Fruit fly (Drosophila melanogaster) whole organism, embryonic: ENCODE measurements around the gene MED19.

Source experiments
- Adf1 ChIP-seq: fragments of 200-800 bp; sonication (Bioruptor generic); IDR thresholded peaks from 2 replicates; pipeline ENCODE4 v1.3.6; 2022; ENCODE audit warnings: missing biosample characterization, missing genetic modification characterization
- Atf3 ChIP-seq: fragments of 200-800 bp; sonication (Bioruptor generic); optimal IDR thresholded peaks from 3 replicates; lab custom pipeline; 2016; ENCODE audit warnings: missing biosample characterization, missing genetic modification characterization
- Bteb2 ChIP-seq: fragments of 200-800 bp; sonication (Bioruptor generic); optimal IDR thresholded peaks from 2 replicates; lab custom pipeline; 2016; ENCODE audit warnings: missing biosample characterization, missing genetic modification characterization
- CG10267 ChIP-seq: fragments of 200-800 bp; sonication (Bioruptor generic); optimal IDR thresholded peaks from 2 replicates; lab custom pipeline; 2018; ENCODE audit warnings: missing biosample characterization, mild to moderate bottlenecking, missing genetic modification characterization, moderate library complexity
- CG10321 ChIP-seq: fragments of 200-800 bp; sonication (Bioruptor generic); IDR thresholded peaks from 2 replicates; pipeline ENCODE4 v1.3.6; 2022; ENCODE audit warnings: missing biosample characterization, missing genetic modification characterization
- CG11723 ChIP-seq: fragments of 200-800 bp; sonication (Bioruptor generic); optimal IDR thresholded peaks from 2 replicates; lab custom pipeline; 2017; ENCODE audit warnings: missing biosample characterization, mild to moderate bottlenecking, missing genetic modification characterization
- CG14050 ChIP-seq: fragments of 200-800 bp; sonication (Bioruptor generic); IDR thresholded peaks from 3 replicates; pipeline ENCODE4 v1.3.6; 2022; ENCODE audit warnings: missing biosample characterization, missing genetic modification characterization
- CG14860 ChIP-seq: fragments of 200-800 bp; sonication (Bioruptor generic); IDR thresholded peaks from 3 replicates; pipeline ENCODE4 v1.3.6; 2022; ENCODE audit warnings: missing biosample characterization, missing genetic modification characterization; ENCODE audit not compliant: partially characterized antibody
- CG17328 ChIP-seq: fragments of 200-800 bp; sonication (Bioruptor generic); IDR thresholded peaks from 2 replicates; pipeline ENCODE4 v1.3.6; 2022; ENCODE audit warnings: missing biosample characterization, missing genetic modification characterization
- CG17568 ChIP-seq: fragments of 200-800 bp; sonication (Bioruptor generic); optimal IDR thresholded peaks from 2 replicates; lab custom pipeline; 2018; ENCODE audit warnings: missing biosample characterization, mild to moderate bottlenecking, missing genetic modification characterization, moderate library complexity
- CG18011 ChIP-seq: fragments of 200-800 bp; sonication (Bioruptor generic); optimal IDR thresholded peaks from 2 replicates; lab custom pipeline; 2017; ENCODE audit warnings: missing biosample characterization, missing genetic modification characterization, mild to moderate bottlenecking, moderate library complexity, missing genotype
- CG18599 ChIP-seq: fragments of 200-800 bp; sonication (Bioruptor generic); optimal IDR thresholded peaks from 3 replicates; lab custom pipeline; 2017; ENCODE audit warnings: missing biosample characterization, missing genetic modification characterization, mild to moderate bottlenecking, moderate library complexity, missing genetic modification reagents
- CG2120 ChIP-seq: fragments of 200-800 bp; sonication (Bioruptor generic); optimal IDR thresholded peaks from 3 replicates; lab custom pipeline; 2016; ENCODE audit warnings: missing biosample characterization, missing genetic modification characterization
- CG7963 ChIP-seq: fragments of 200-800 bp; sonication (Bioruptor generic); IDR thresholded peaks from 3 replicates; pipeline ENCODE4 v1.3.6; 2022; ENCODE audit warnings: missing biosample characterization, missing genetic modification characterization; ENCODE audit not compliant: partially characterized antibody
- CG8388 ChIP-seq: fragments of 200-800 bp; sonication (Bioruptor generic); optimal IDR thresholded peaks from 2 replicates; lab custom pipeline; 2019; ENCODE audit warnings: missing biosample characterization, mild to moderate bottlenecking, missing genetic modification characterization, moderate library complexity
- CG9609 ChIP-seq: fragments of 200-800 bp; sonication (Bioruptor generic); optimal IDR thresholded peaks from 3 replicates; lab custom pipeline; 2016; ENCODE audit warnings: missing biosample characterization, missing genetic modification characterization
- CG9797 ChIP-seq: fragments of 200-800 bp; sonication (Bioruptor generic); optimal IDR thresholded peaks from 3 replicates; lab custom pipeline; 2018; ENCODE audit warnings: missing biosample characterization, mild to moderate bottlenecking, missing genetic modification characterization
- CG9932 ChIP-seq: fragments of 200-800 bp; sonication (Bioruptor generic); IDR thresholded peaks from 2 replicates; pipeline ENCODE4 v1.3.6; 2022; ENCODE audit warnings: missing biosample characterization, missing genetic modification characterization
- Drgx ChIP-seq: fragments of 200-800 bp; sonication (Bioruptor generic); IDR thresholded peaks from 2 replicates; pipeline ENCODE4 v1.3.6; 2022; ENCODE audit warnings: missing biosample characterization, missing genetic modification characterization
- E2f1 ChIP-seq: fragments of 200-800 bp; sonication (Bioruptor generic); IDR thresholded peaks from 2 replicates; pipeline ENCODE4 v1.3.6; 2022; ENCODE audit warnings: missing biosample characterization, missing genetic modification characterization
- E2f2 ChIP-seq: fragments of 200-800 bp; sonication (Bioruptor generic); IDR thresholded peaks from 2 replicates; pipeline ENCODE4 v1.3.6; 2022; ENCODE audit warnings: missing biosample characterization, missing genetic modification characterization
- Jarid2 ChIP-seq: fragments of 200-800 bp; sonication (Bioruptor generic); optimal IDR thresholded peaks from 3 replicates; lab custom pipeline; 2017; ENCODE audit warnings: mild to moderate bottlenecking, missing biosample characterization, missing genetic modification reagents, missing genetic modification characterization
- MBD-R2 ChIP-seq: fragments of 200-800 bp; sonication (Bioruptor generic); IDR thresholded peaks from 2 replicates; pipeline ENCODE4 v1.3.6; 2022; ENCODE audit warnings: missing biosample characterization, missing genetic modification characterization
- MTF-1 ChIP-seq: fragments of 200-800 bp; sonication (Bioruptor generic); optimal IDR thresholded peaks from 2 replicates; lab custom pipeline; 2018; ENCODE audit warnings: missing biosample characterization, mild to moderate bottlenecking, missing genetic modification characterization, borderline replicate concordance
- NfI ChIP-seq: fragments of 200-800 bp; sonication (Bioruptor generic); optimal IDR thresholded peaks from 3 replicates; lab custom pipeline; 2018; ENCODE audit warnings: missing biosample characterization, mild to moderate bottlenecking, missing genetic modification characterization, moderate library complexity
- PHDP ChIP-seq: fragments of 200-800 bp; sonication (Bioruptor generic); optimal IDR thresholded peaks from 3 replicates; lab custom pipeline; 2018; ENCODE audit warnings: missing biosample characterization, mild to moderate bottlenecking, missing genetic modification characterization, moderate library complexity
- Sry-β ChIP-seq: fragments of 200-800 bp; sonication (Bioruptor generic); optimal IDR thresholded peaks from 2 replicates; lab custom pipeline; 2018; ENCODE audit warnings: missing biosample characterization, mild to moderate bottlenecking, missing genetic modification characterization, moderate library complexity
- Ssrp ChIP-seq: fragments of 200-800 bp; sonication (Bioruptor generic); optimal IDR thresholded peaks from 2 replicates; lab custom pipeline; 2018; ENCODE audit warnings: missing biosample characterization, mild to moderate bottlenecking, missing genetic modification characterization, moderate library complexity
- Tbp ChIP-seq: fragments of >200 bp; optimal IDR thresholded peaks from 2 replicates; lab custom pipeline; 2018; ENCODE audit warnings: missing biosample characterization, missing genetic modification characterization
- Trl ChIP-seq, 3 experiments: fragments of >200 bp in 2 of 3; fragments of 200-800 bp in 1 of 3; sonication (Bioruptor generic) in 1 of 3; optimal IDR thresholded peaks; 2 replicates in 1 of 3; 3 replicates in 2 of 3; lab custom pipeline; 2016 to 2017; ENCODE audit warnings: missing biosample characterization in 1 of 3, missing genetic modification characterization in 1 of 3
- ato ChIP-seq: fragments of 200-800 bp; sonication (Bioruptor generic); IDR thresholded peaks from 2 replicates; pipeline ENCODE4 v1.3.6; 2022; ENCODE audit warnings: missing biosample characterization, missing genetic modification characterization; ENCODE audit not compliant: partially characterized antibody
- caup ChIP-seq: fragments of 200-800 bp; sonication (Bioruptor generic); optimal IDR thresholded peaks from 3 replicates; lab custom pipeline; 2017; ENCODE audit warnings: missing biosample characterization, mild to moderate bottlenecking, missing genetic modification characterization, moderate library complexity; ENCODE audit not compliant: severe bottlenecking
- chm ChIP-seq: fragments of 200-800 bp; sonication (Bioruptor generic); IDR thresholded peaks from 2 replicates; pipeline ENCODE4 v1.3.6; 2022; ENCODE audit warnings: missing biosample characterization, missing genetic modification characterization
- crp ChIP-seq, 2 experiments: fragments of 200-800 bp; sonication (Bioruptor generic); optimal IDR thresholded peaks; 2 replicates in 1 of 2; 3 replicates in 1 of 2; lab custom pipeline; 2017; ENCODE audit warnings: missing biosample characterization in 2 of 2, missing genetic modification characterization in 2 of 2, mild to moderate bottlenecking in 1 of 2, moderate library complexity in 1 of 2
- danr ChIP-seq: fragments of 200-800 bp; sonication (Bioruptor generic); IDR thresholded peaks from 2 replicates; pipeline ENCODE4 v1.3.6; 2022; ENCODE audit warnings: missing biosample characterization, missing genetic modification characterization
- gfzf ChIP-seq: fragments of 200-800 bp; sonication (Bioruptor generic); optimal IDR thresholded peaks from 2 replicates; lab custom pipeline; 2016; ENCODE audit warnings: missing biosample characterization, mild to moderate bottlenecking, missing genetic modification characterization, moderate library complexity
- grau ChIP-seq: fragments of 200-800 bp; optimal IDR thresholded peaks from 3 replicates; lab custom pipeline; 2019; ENCODE audit warnings: missing biosample characterization, mild to moderate bottlenecking, missing genetic modification characterization, moderate library complexity
- ken ChIP-seq: fragments of 200-800 bp; sonication (Bioruptor generic); IDR thresholded peaks from 3 replicates; pipeline ENCODE4 v1.3.6; 2022; ENCODE audit warnings: missing biosample characterization, missing genetic modification characterization
- nau ChIP-seq: fragments of 200-800 bp; sonication (Bioruptor generic); optimal IDR thresholded peaks from 3 replicates; lab custom pipeline; 2017; ENCODE audit warnings: missing biosample characterization, mild to moderate bottlenecking, missing genetic modification characterization, missing genetic modification reagents
- peb ChIP-seq: fragments of 200-800 bp; sonication (Bioruptor generic); IDR thresholded peaks from 2 replicates; pipeline ENCODE4 v1.3.6; 2022; ENCODE audit warnings: missing biosample characterization, missing genetic modification characterization
- pum ChIP-seq: fragments of 200-800 bp; sonication (Bioruptor generic); optimal IDR thresholded peaks from 2 replicates; lab custom pipeline; 2016; ENCODE audit warnings: missing biosample characterization, missing genetic modification characterization
- run ChIP-seq: fragments of 200-800 bp; sonication (Bioruptor generic); optimal IDR thresholded peaks from 3 replicates; lab custom pipeline; 2018; ENCODE audit warnings: missing biosample characterization, mild to moderate bottlenecking, missing genetic modification characterization
- sc ChIP-seq, 3 experiments: fragments of >200 bp in 2 of 3; fragments of 200-800 bp in 1 of 3; sonication (Bioruptor generic) in 1 of 3; optimal IDR thresholded peaks; 2 replicates in 2 of 3; 3 replicates in 1 of 3; lab custom pipeline; 2017; ENCODE audit warnings: mild to moderate bottlenecking in 1 of 3, missing biosample characterization in 1 of 3, missing genetic modification characterization in 1 of 3, missing genetic modification reagents in 1 of 3
- slou ChIP-seq: fragments of 200-800 bp; sonication (Bioruptor generic); optimal IDR thresholded peaks from 3 replicates; lab custom pipeline; 2016; ENCODE audit warnings: missing biosample characterization, missing genetic modification characterization
- sug ChIP-seq: fragments of 200-800 bp; optimal IDR thresholded peaks from 2 replicates; lab custom pipeline; 2019; ENCODE audit warnings: missing biosample characterization, mild to moderate bottlenecking, missing genetic modification characterization, moderate library complexity
- usp ChIP-seq: fragments of >200 bp; optimal IDR thresholded peaks from 2 replicates; lab custom pipeline; 2017; ENCODE audit warnings: missing biosample characterization, missing genetic modification characterization
- vnd ChIP-seq: fragments of 200-800 bp; sonication (Bioruptor generic); IDR thresholded peaks from 3 replicates; pipeline ENCODE4 v1.3.6; 2022; ENCODE audit warnings: missing biosample characterization, missing genetic modification characterization; ENCODE audit not compliant: partially characterized antibody
- wek ChIP-seq: fragments of 200-800 bp; sonication (Bioruptor generic); optimal IDR thresholded peaks from 3 replicates; lab custom pipeline; 2018; ENCODE audit warnings: missing biosample characterization, mild to moderate bottlenecking, missing genetic modification characterization, moderate library complexity

The MED19 gene

dm6 chr3L:17842892-17843703 is 3.2 kb downstream of the MED19 start, which contains the start of gene CG5567 (continued):
- TF ChIP-seq CG9609 (GFP tag; lab: Kevin White, UChicago) (no peak), CG2120 (peak; percentile 58), CG7963 (no peak), peb (GFP tag; lab: Robert Waterston, UW) (no peak), CG17328 (GFP tag; lab: Robert Waterston, UW) (no peak), Jarid2 (GFP tag; lab: Kevin White, UChicago) (no peak), MTF-1 (GFP tag; lab: Kevin White, UChicago) (no peak), NfI (no peak), CG10321 (GFP tag; lab: Robert Waterston, UW) (no peak), grau (tag; lab: Kevin White, UChicago) (peak; percentile 28), danr (GFP tag; lab: Robert Waterston, UW) (no peak), crp (GFP tag; optimal IDR thresholded peaks at IDR 0.05; lab: Kevin White, UChicago) (peak in 1 of 2 experiments; percentile 77), pum (GFP tag; lab: Kevin White, UChicago) (no peak), sc (optimal IDR thresholded peaks at IDR 0.05; lab: Kevin White, UChicago) (no peak), sc (GFP tag; optimal IDR thresholded peaks at IDR 0.05; lab: Kevin White, UChicago) (no peak), chm (no peak), CG14050 (GFP tag; lab: Robert Waterston, UW) (no peak), CG18599 (GFP tag; lab: Kevin White, UChicago) (peak; percentile 47), wek (GFP tag; lab: Kevin White, UChicago) (no peak), E2f1 (no peak), Ssrp (tag; lab: Kevin White, UChicago) (no peak), run (tag; lab: Kevin White, UChicago) (no peak), caup (no peak), E2f2 (GFP tag; lab: Robert Waterston, UW) (peak; percentile 88), slou (GFP tag; lab: Kevin White, UChicago) (no peak), PHDP (tag; lab: Kevin White, UChicago) (no peak), CG18011 (GFP tag; lab: Kevin White, UChicago) (no peak), usp (GFP tag; lab: Kevin White, UChicago) (no peak), Adf1 (GFP tag; lab: Robert Waterston, UW) (peak; percentile 24; the same call in 1 of the 2 replicates), ken (GFP tag; lab: Robert Waterston, UW) (no peak), CG11723 (GFP tag; lab: Kevin White, UChicago) (no peak), Drgx (no peak), Sry-β (GFP tag; lab: Kevin White, UChicago) (no peak), ato (GFP tag; lab: Robert Waterston, UW) (no peak), sug (peak; percentile 36), CG14860 (GFP tag; lab: Robert Waterston, UW) (no peak), MBD-R2 (0 out of 2 replicates have a peak, but pooled peaks have one; percentile 41), CG9932 (no peak), Atf3 (GFP tag; lab: Kevin White, UChicago) (no peak), CG17568 (GFP tag; lab: Kevin White, UChicago) (no peak), Bteb2 (no peak), nau (no peak), vnd (GFP tag; lab: Robert Waterston, UW) (no peak), gfzf (GFP tag; lab: Kevin White, UChicago) (no peak), CG10267 (tag; lab: Kevin White, UChicago) (no peak), Trl (optimal IDR thresholded peaks at IDR 0.05; lab: Kevin White, UChicago) (no peak), Trl (GFP tag; optimal IDR thresholded peaks at IDR 0.05; lab: Kevin White, UChicago) (no peak), CG9797 (GFP tag; lab: Kevin White, UChicago) (no peak), Tbp (no peak), CG8388 (no peak)
